Worm (Caenorhabditis elegans) whole organism, L4 larva: ENCODE results near the gene ugt-54.

Experiments used
- ama-1 ChIP-seq: fragments of 150-350 bp; optimal IDR thresholded peaks from 2 replicates; lab custom pipeline; 2014; ENCODE audit warnings: inconsistent platforms, mixed read lengths
- hlh-30 ChIP-seq: sonication (generic microtip); optimal IDR thresholded peaks from 2 replicates; lab custom pipeline; 2017; ENCODE audit warnings: antibody characterized with exemption, mild to moderate bottlenecking, missing genetic modification characterization, missing compliant biosample characterization; ENCODE audit not compliant: insufficient read depth
- lin-13 ChIP-seq: fragments of 150-350 bp; optimal IDR thresholded peaks from 2 replicates; lab custom pipeline; 2014; ENCODE audit warnings: missing biosample characterization, missing genetic modification reagents, missing genetic modification characterization
- pha-4 ChIP-seq, 2 experiments: fragments of 150-350 bp in 1 of 2; fragments of 200-800 bp in 1 of 2; sonication (Bioruptor generic) in 1 of 2; IDR thresholded peaks in 1 of 2; optimal IDR thresholded peaks in 1 of 2; 2 replicates each; pipeline versions ENCODE4 v1.3.6 to Lab custom; 2014 to 2022; ENCODE audit warnings: missing genetic modification characterization in 2 of 2, missing genetic modification reagents in 2 of 2, missing biosample characterization in 1 of 2, missing compliant biosample characterization in 1 of 2
- skn-1 ChIP-seq: fragments of 150-350 bp; optimal IDR thresholded peaks from 2 replicates; lab custom pipeline; 2014; ENCODE audit warnings: missing biosample characterization, missing genetic modification characterization
- zip-11 ChIP-seq: fragments of 200-800 bp; sonication (Bioruptor generic); IDR thresholded peaks from 2 replicates; pipeline ENCODE4 v1.3.6; 2022; ENCODE audit warnings: missing genetic modification characterization, missing compliant biosample characterization

- TF ChIP-seq ama-1 (lab: Kevin White, UChicago) (no peak), zip-11 (GFP tag; lab: Robert Waterston, UW) (no peak), pha-4 (GFP tag; IDR thresholded peaks at IDR 0.05; lab: Robert Waterston, UW) (no peak), pha-4 (tag; optimal IDR thresholded peaks at IDR 0.05; lab: Kevin White, UChicago) (no peak), skn-1 (tag; lab: Kevin White, UChicago) (no peak), lin-13 (GFP tag; lab: Kevin White, UChicago) (no peak), hlh-30 (no peak)
These were observed 42.6 kb upstream of the ugt-54 start for ce11 chrIV:10718865-10719264.
